Fruit fly (Drosophila melanogaster) S2 (cell line): ENCODE results near the gene CG2540.

Source experiments
- CG8478 ChIP-seq: fragments of >200 bp; optimal IDR thresholded peaks from 2 replicates; lab custom pipeline; 2018
- CTCF ChIP-seq, 2 experiments: fragments of >200 bp; optimal IDR thresholded peaks; 2 replicates each; lab custom pipeline; 2018

DNA sequence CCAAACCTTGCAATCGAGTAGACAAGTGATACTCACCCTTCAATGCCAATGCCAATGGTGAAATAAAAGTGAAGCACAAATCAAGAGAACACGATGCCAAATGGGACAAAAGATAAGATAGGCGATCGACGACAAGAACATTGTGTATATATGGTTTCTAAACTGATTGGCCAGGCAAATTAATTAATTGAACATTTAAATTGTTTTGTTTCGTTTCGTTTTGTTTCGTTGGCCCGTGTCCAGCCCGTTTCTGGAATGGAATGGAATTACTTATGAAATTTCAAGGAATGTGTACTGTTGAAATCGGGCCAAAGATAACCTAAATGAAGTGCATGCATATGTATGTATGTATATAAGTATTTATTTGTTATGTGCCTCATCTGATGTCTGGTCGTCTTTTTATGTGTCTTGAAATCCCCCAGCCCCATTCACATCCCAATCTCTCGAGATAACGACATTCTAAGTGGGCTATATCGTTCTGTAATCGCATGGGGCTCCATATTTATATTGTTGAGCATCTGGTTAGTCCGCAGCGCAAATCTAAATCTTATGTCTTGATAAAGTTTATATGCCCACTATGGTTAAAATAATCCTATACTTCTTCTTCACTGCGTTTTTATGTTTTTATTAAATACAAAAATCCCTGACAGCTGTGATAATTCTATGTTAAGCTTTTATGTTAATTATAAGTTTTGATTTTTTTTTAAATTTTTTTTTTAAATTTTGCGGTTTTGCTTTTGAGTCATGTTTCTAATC, 46.3 kb downstream of the CG2540 start:
- TF ChIP-seq CTCF (optimal IDR thresholded peaks at IDR 0.05; lab: Kevin White, UChicago) (no peak), CG8478 (lab: Kevin White, UChicago) (no peak)
